Worm (Caenorhabditis elegans) whole organism, young adult: ENCODE measurements around the gene C04H5.7.

Experiments used
- C17E4.6 ChIP-seq: fragments of 200-800 bp; sonication (Bioruptor generic); IDR thresholded peaks from 2 replicates; pipeline ENCODE4 v1.3.6; 2022; ENCODE audit warnings: missing genetic modification reagents, missing genetic modification characterization, missing compliant biosample characterization
- F37B4.10 ChIP-seq: fragments of 200-800 bp; sonication (Bioruptor generic); IDR thresholded peaks from 2 replicates; pipeline ENCODE4 v1.3.6; 2022; ENCODE audit warnings: missing genetic modification characterization, missing compliant biosample characterization
- F39B2.1 ChIP-seq: fragments of 200-800 bp; sonication (Bioruptor generic); IDR thresholded peaks from 2 replicates; pipeline ENCODE4 v1.3.6; 2022; ENCODE audit warnings: missing genetic modification reagents, missing genetic modification characterization, missing compliant biosample characterization
- F57A8.1 ChIP-seq: fragments of 200-800 bp; sonication (Bioruptor generic); optimal IDR thresholded peaks from 2 replicates; lab custom pipeline; 2018; ENCODE audit warnings: mild to moderate bottlenecking, missing genetic modification characterization, moderate library complexity, missing compliant biosample characterization
- F57C9.4 ChIP-seq: sonication (generic microtip); optimal IDR thresholded peaks from 2 replicates; lab custom pipeline; 2017; ENCODE audit warnings: mild to moderate bottlenecking, missing genetic modification characterization, missing compliant biosample characterization
- K12H6.12 ChIP-seq: fragments of 200-800 bp; sonication (Bioruptor generic); optimal IDR thresholded peaks from 2 replicates; lab custom pipeline; 2018; ENCODE audit warnings: mild to moderate bottlenecking, missing genetic modification characterization, missing compliant biosample characterization
- T07F8.4 ChIP-seq: sonication (generic microtip); optimal IDR thresholded peaks from 2 replicates; lab custom pipeline; 2016; ENCODE audit warnings: mild to moderate bottlenecking, missing genetic modification characterization, moderate library complexity, missing compliant biosample characterization
- ZK185.1 ChIP-seq: sonication (generic microtip); optimal IDR thresholded peaks from 2 replicates; lab custom pipeline; 2016; ENCODE audit warnings: mild to moderate bottlenecking, missing genetic modification characterization, missing compliant biosample characterization; ENCODE audit not compliant: poor library complexity, severe bottlenecking
- ama-1 ChIP-seq, 3 experiments: fragments of 150-350 bp in 1 of 3; sonication (generic microtip) in 2 of 3; optimal IDR thresholded peaks; 2 replicates each; lab custom pipeline; 2014 to 2018; ENCODE audit warnings: missing biosample characterization in 2 of 3, missing genetic modification characterization in 2 of 3, missing genetic modification reagents in 2 of 3
- atf-7 ChIP-seq: sonication (generic microtip); optimal IDR thresholded peaks from 2 replicates; lab custom pipeline; 2017; ENCODE audit warnings: mild to moderate bottlenecking, missing genetic modification characterization, missing compliant biosample characterization
- ccch-3 ChIP-seq: fragments of 200-800 bp; sonication (Bioruptor generic); optimal IDR thresholded peaks from 2 replicates; lab custom pipeline; 2018; ENCODE audit warnings: mild to moderate bottlenecking, missing genetic modification characterization, missing compliant biosample characterization
- ceh-40 ChIP-seq: fragments of 200-800 bp; sonication (Bioruptor generic); IDR thresholded peaks from 2 replicates; pipeline ENCODE4 v1.3.6; 2022; ENCODE audit warnings: missing genetic modification characterization, missing compliant biosample characterization
- dpl-1 ChIP-seq: fragments of 150-350 bp; optimal IDR thresholded peaks from 2 replicates; lab custom pipeline; 2014; ENCODE audit warnings: missing biosample characterization, missing genetic modification reagents, missing genetic modification characterization
- egl-18 ChIP-seq: fragments of 200-800 bp; sonication (Bioruptor generic); IDR thresholded peaks from 2 replicates; pipeline ENCODE4 v1.3.6; 2022; ENCODE audit warnings: missing genetic modification reagents, missing genetic modification characterization, missing compliant biosample characterization
- egrh-3 ChIP-seq: fragments of 200-800 bp; sonication (Bioruptor generic); IDR thresholded peaks from 2 replicates; pipeline ENCODE4 v1.3.6; 2022; ENCODE audit warnings: missing genetic modification reagents, missing genetic modification characterization, missing compliant biosample characterization
- fkh-3 ChIP-seq: sonication (generic microtip); optimal IDR thresholded peaks from 2 replicates; lab custom pipeline; 2016; ENCODE audit warnings: mild to moderate bottlenecking, missing genetic modification characterization, missing compliant biosample characterization
- him-1 ChIP-seq: sonication (generic microtip); optimal IDR thresholded peaks from 2 replicates; lab custom pipeline; 2016; ENCODE audit warnings: missing genotype, missing genetic modification reagents, missing genetic modification characterization, missing compliant biosample characterization
- hlh-12 ChIP-seq: sonication (generic microtip); optimal IDR thresholded peaks from 2 replicates; lab custom pipeline; 2016; ENCODE audit warnings: missing genetic modification characterization, missing compliant biosample characterization
- hmg-1.2 ChIP-seq: fragments of 200-800 bp; sonication (Bioruptor generic); IDR thresholded peaks from 2 replicates; pipeline ENCODE4 v1.3.6; 2022; ENCODE audit warnings: missing genetic modification reagents, missing genetic modification characterization, missing compliant biosample characterization
- hmg-20 ChIP-seq: fragments of 200-800 bp; sonication (Bioruptor generic); IDR thresholded peaks from 2 replicates; pipeline ENCODE4 v1.3.6; 2022; ENCODE audit warnings: missing genetic modification reagents, missing genetic modification characterization, missing compliant biosample characterization
- lag-1 ChIP-seq: fragments of 200-800 bp; sonication (Bioruptor generic); IDR thresholded peaks from 2 replicates; pipeline ENCODE4 v1.3.6; 2022; ENCODE audit warnings: missing genetic modification reagents, missing genetic modification characterization, missing compliant biosample characterization
- lin-26 ChIP-seq: fragments of 200-800 bp; sonication (Bioruptor generic); IDR thresholded peaks from 2 replicates; pipeline ENCODE4 v1.3.6; 2022; ENCODE audit warnings: missing genetic modification reagents, missing genetic modification characterization, missing compliant biosample characterization
- lir-1 ChIP-seq: fragments of 200-800 bp; sonication (Bioruptor generic); conservative IDR thresholded peaks from 2 replicates; pipeline ENCODE4 v1.3.6; 2022; ENCODE audit warnings: missing genetic modification reagents, missing genetic modification characterization, missing compliant biosample characterization
- madf-3 ChIP-seq: fragments of 200-800 bp; sonication (Bioruptor generic); IDR thresholded peaks from 2 replicates; pipeline ENCODE4 v1.3.6; 2022; ENCODE audit warnings: missing genetic modification reagents, missing genetic modification characterization, missing compliant biosample characterization
- madf-8 ChIP-seq: fragments of 200-800 bp; sonication (Bioruptor generic); conservative IDR thresholded peaks from 2 replicates; pipeline ENCODE4 v1.3.6; 2022; ENCODE audit warnings: missing genetic modification reagents, missing genetic modification characterization, missing compliant biosample characterization
- rec-8 ChIP-seq, 2 experiments: sonication (generic microtip); optimal IDR thresholded peaks; 2 replicates each; lab custom pipeline; 2016; ENCODE audit warnings: mild to moderate bottlenecking in 2 of 2, missing genetic modification characterization in 2 of 2, missing genetic modification reagents in 2 of 2, missing genotype in 2 of 2, missing biosample characterization in 1 of 2, missing compliant biosample characterization in 1 of 2, moderate library complexity in 1 of 2
- snpc-1.1 ChIP-seq: sonication (generic microtip); optimal IDR thresholded peaks from 2 replicates; lab custom pipeline; 2017; ENCODE audit warnings: missing genetic modification characterization, mild to moderate bottlenecking, missing compliant biosample characterization, antibody characterized with exemption, moderate library complexity, missing genotype, missing genetic modification reagents; ENCODE audit not compliant: insufficient read depth
- snpc-1.3 ChIP-seq: sonication (generic microtip); optimal IDR thresholded peaks from 2 replicates; lab custom pipeline; 2017; ENCODE audit warnings: missing genetic modification characterization, mild to moderate bottlenecking, missing compliant biosample characterization, antibody characterized with exemption, moderate library complexity, missing genotype, missing genetic modification reagents; ENCODE audit not compliant: insufficient read depth
- unc-130 ChIP-seq: sonication (generic microtip); optimal IDR thresholded peaks from 2 replicates; lab custom pipeline; 2016; ENCODE audit warnings: missing genetic modification reagents, missing genetic modification characterization, missing compliant biosample characterization
- zfh-2 ChIP-seq: fragments of 200-800 bp; sonication (Bioruptor generic); conservative IDR thresholded peaks from 2 replicates; pipeline ENCODE4 v1.3.6; 2022; ENCODE audit warnings: missing genetic modification reagents, missing genetic modification characterization, missing compliant biosample characterization
- ztf-3 ChIP-seq: fragments of 200-800 bp; sonication (Bioruptor generic); optimal IDR thresholded peaks from 2 replicates; lab custom pipeline; 2018; ENCODE audit warnings: mild to moderate bottlenecking, missing genetic modification characterization, missing compliant biosample characterization

Gene C04H5.7

DNA sequence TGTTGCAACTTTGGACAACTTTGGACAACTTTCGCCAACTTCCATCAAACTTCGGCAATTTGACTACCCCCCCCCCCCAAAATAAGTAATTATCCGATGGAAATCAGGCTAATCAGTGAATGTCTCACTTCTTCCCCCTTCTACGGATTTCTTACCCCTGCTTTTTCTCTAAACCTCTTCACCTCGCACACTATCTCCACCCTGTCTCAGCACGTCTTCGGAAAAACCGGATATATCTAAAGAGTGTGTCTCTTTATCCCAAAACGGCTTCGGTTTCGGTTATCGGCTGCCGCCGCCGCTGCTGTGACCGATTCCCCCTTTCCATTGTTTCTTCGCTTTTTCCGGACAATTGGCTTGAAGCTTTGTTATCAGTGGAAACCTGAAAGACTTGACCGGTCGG is 30.1 kb downstream of the C04H5.7 start:
- peak; percentile 55 for TF ChIP-seq hmg-1.2
- no peak for TF ChIP-seq hlh-12 (tag; lab: Kevin White, UChicago)
- TF ChIP-seq F57C9.4 (tag; lab: Kevin White, UChicago) = no peak
- TF ChIP-seq C17E4.6 (GFP tag; lab: Robert Waterston, UW) = no peak
- TF ChIP-seq ceh-40 (GFP tag; lab: Robert Waterston, UW) = no peak
- TF ChIP-seq him-1 (tag; lab: Kevin White, UChicago) = no peak
- no peak for TF ChIP-seq rec-8 (tag; optimal IDR thresholded peaks at IDR 0.05; lab: Kevin White, UChicago)

DNA sequence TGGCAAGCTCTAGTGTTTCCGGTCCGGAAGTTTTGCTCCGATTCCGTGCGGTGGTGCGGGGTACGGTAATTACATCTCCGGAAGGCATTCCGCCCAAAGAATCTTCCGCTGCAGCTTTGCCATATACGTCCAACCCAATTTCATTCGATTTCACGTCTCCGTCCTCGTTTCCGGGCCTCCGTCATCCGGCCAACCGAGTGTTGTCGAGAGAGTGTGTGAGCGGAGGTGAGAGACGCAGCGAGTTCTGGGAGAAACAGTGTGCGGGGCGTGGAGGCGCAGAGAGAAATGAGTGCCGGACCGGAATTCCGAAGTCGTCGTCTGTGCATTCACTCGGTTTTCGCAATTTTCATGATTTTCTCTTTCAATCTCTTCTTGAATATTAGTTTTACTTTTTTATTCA is 31.6 kb downstream of the C04H5.7 start:
- peak; percentile 98 for TF ChIP-seq hmg-1.2
- peak; percentile 91 for TF ChIP-seq zfh-2 (GFP tag; lab: Robert Waterston, UW)
- no peak for TF ChIP-seq atf-7
- no peak for TF ChIP-seq madf-8 (GFP tag; lab: Robert Waterston, UW)
- peak; percentile 58 for TF ChIP-seq egrh-3 (GFP tag; lab: Robert Waterston, UW)
- TF ChIP-seq K12H6.12 (tag; lab: Kevin White, UChicago) = peak; percentile 1

DNA sequence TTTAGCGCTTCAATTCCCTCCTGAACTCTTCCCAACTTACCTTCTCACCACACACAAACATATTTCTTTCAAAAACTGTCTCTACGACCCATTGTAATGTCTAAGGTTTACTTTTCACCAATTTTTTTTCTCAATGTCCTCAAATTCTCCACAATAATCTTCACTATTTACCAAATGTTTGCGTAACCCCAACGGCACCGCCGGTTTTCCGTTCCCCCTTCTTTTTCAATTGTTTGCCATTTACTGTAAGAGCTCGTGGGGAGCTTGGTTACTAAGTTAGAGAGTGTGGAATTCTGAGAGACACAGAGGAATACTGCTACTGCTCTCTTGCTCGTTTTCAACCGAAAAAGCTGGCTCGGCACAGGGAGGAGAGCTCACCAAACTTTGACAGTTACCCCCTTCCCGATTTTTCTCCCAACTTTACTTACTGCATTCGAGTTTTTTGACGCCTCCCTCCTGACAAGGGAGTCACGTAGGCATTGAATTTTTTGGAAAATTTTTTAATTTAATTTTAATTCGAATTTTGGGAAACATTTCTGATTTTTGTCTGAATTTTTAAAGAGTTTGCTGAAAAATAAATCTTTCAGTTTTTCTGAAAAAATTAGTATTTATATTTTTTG is 32.9 kb downstream of the C04H5.7 start:
- TF ChIP-seq him-1 (tag; lab: Kevin White, UChicago) (no peak), unc-130 (GFP tag; lab: Kevin White, UChicago) (no peak), lag-1 (GFP tag; lab: Robert Waterston, UW) (no peak), hmg-20 (no peak), F37B4.10 (GFP tag; lab: Robert Waterston, UW) (no peak), ZK185.1 (tag; lab: Kevin White, UChicago) (no peak)

DNA sequence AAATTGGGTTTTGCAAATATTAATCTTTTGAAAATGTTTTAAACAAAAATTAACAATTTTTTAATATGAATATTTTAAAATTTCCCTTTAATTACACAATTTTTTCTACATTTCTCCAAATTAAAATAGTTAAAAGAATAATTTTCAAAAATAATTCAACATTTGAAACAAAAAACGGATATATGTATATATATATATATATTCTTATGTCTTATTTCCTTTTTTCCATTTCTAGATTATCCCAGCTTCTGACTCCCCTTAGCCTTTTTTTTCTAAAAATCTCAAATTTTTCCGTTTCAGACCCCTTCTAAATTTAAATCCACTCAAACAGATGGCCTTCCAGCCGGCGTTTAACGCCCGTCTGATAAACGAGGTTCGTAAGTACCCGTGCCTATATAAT is 35.6 kb downstream of the C04H5.7 start, which contains the start of gene madf-5:
Gene madf-5, plus strand, starts transcription at position 301 of the 400 bp plus-strand sequence.
- TF ChIP-seq snpc-1.3 (tag; lab: Kevin White, UChicago) (no peak), rec-8 (tag; optimal IDR thresholded peaks at IDR 0.05; lab: Kevin White, UChicago) (no peak), T07F8.4 (tag; lab: Kevin White, UChicago) (no peak), madf-3 (no peak), ztf-3 (GFP tag; lab: Kevin White, UChicago) (no peak), lir-1 (no peak), ccch-3 (no peak), lin-26 (GFP tag; lab: Robert Waterston, UW) (no peak), F39B2.1 (GFP tag; lab: Robert Waterston, UW) (no peak), F57A8.1 (GFP tag; lab: Kevin White, UChicago) (no peak), snpc-1.1 (tag; lab: Kevin White, UChicago) (no peak), egl-18 (GFP tag; lab: Robert Waterston, UW) (no peak), ama-1 (optimal IDR thresholded peaks at IDR 0.05; lab: Kevin White, UChicago) (no peak), ama-1 (GFP tag; optimal IDR thresholded peaks at IDR 0.05; lab: Kevin White, UChicago) (no peak), C17E4.6 (GFP tag; lab: Robert Waterston, UW) (no peak), hmg-1.2 (no peak), dpl-1 (GFP tag; lab: Kevin White, UChicago) (no peak), fkh-3 (tag; lab: Kevin White, UChicago) (no peak)
